Fruit fly (Drosophila melanogaster) whole organism, embryonic: ENCODE measurements around the gene CG31817.

ENCODE experiments used
- CG10543 ChIP-seq: fragments of 200-800 bp; sonication (Bioruptor generic); optimal IDR thresholded peaks from 3 replicates; lab custom pipeline; 2017; ENCODE audit warnings: missing biosample characterization, mild to moderate bottlenecking, missing genetic modification characterization, moderate library complexity
- CG11247 ChIP-seq: fragments of 200-800 bp; sonication (Bioruptor generic); IDR thresholded peaks from 2 replicates; pipeline ENCODE4 v1.3.6; 2022; ENCODE audit warnings: missing biosample characterization, missing genetic modification characterization
- CG11696 ChIP-seq: fragments of 200-800 bp; sonication (Bioruptor generic); IDR thresholded peaks from 2 replicates; pipeline ENCODE4 v1.3.6; 2022; ENCODE audit warnings: missing biosample characterization, missing genetic modification characterization
- CG12299 ChIP-seq: fragments of 200-800 bp; sonication (Bioruptor generic); optimal IDR thresholded peaks from 2 replicates; lab custom pipeline; 2018; ENCODE audit warnings: missing biosample characterization, mild to moderate bottlenecking, missing genetic modification characterization
- CG12744 ChIP-seq: fragments of 200-800 bp; sonication (Bioruptor generic); optimal IDR thresholded peaks from 2 replicates; lab custom pipeline; 2016; ENCODE audit warnings: missing biosample characterization, missing genetic modification characterization
- CG17361 ChIP-seq: fragments of 200-800 bp; sonication (Bioruptor generic); IDR thresholded peaks from 3 replicates; pipeline ENCODE4 v1.3.6; 2022; ENCODE audit warnings: missing biosample characterization, missing genetic modification characterization
- CG1792 ChIP-seq: fragments of 200-800 bp; sonication (Bioruptor generic); optimal IDR thresholded peaks from 2 replicates; lab custom pipeline; 2016; ENCODE audit warnings: missing biosample characterization, missing genetic modification characterization
- CG32772 ChIP-seq: fragments of 200-800 bp; sonication (Bioruptor generic); IDR thresholded peaks from 2 replicates; pipeline ENCODE4 v1.3.6; 2022; ENCODE audit warnings: missing biosample characterization, missing genetic modification characterization
- CG3281 ChIP-seq: fragments of 200-800 bp; sonication (Bioruptor generic); optimal IDR thresholded peaks from 3 replicates; lab custom pipeline; 2017; ENCODE audit warnings: missing biosample characterization, mild to moderate bottlenecking, missing genetic modification characterization
- CG33557 ChIP-seq: fragments of 200-800 bp; sonication (Bioruptor generic); optimal IDR thresholded peaks from 2 replicates; lab custom pipeline; 2019; ENCODE audit warnings: missing biosample characterization, mild to moderate bottlenecking, missing genetic modification characterization, moderate library complexity
- CG3995 ChIP-seq: fragments of 200-800 bp; sonication (Bioruptor generic); optimal IDR thresholded peaks from 3 replicates; lab custom pipeline; 2016; ENCODE audit warnings: missing biosample characterization, missing genetic modification characterization
- CG6683 ChIP-seq: fragments of 200-800 bp; sonication (Bioruptor generic); optimal IDR thresholded peaks from 2 replicates; lab custom pipeline; 2017; ENCODE audit warnings: missing biosample characterization, mild to moderate bottlenecking, missing genetic modification characterization, missing genetic modification reagents
- CG7987 ChIP-seq: fragments of 200-800 bp; sonication (Bioruptor generic); optimal IDR thresholded peaks from 2 replicates; lab custom pipeline; 2018; ENCODE audit warnings: missing biosample characterization, mild to moderate bottlenecking, missing genetic modification characterization, moderate library complexity
- CG8388 ChIP-seq: fragments of 200-800 bp; sonication (Bioruptor generic); optimal IDR thresholded peaks from 2 replicates; lab custom pipeline; 2019; ENCODE audit warnings: missing biosample characterization, mild to moderate bottlenecking, missing genetic modification characterization, moderate library complexity
- CG8944 ChIP-seq: fragments of 200-800 bp; sonication (Bioruptor generic); optimal IDR thresholded peaks from 3 replicates; lab custom pipeline; 2016; ENCODE audit warnings: missing biosample characterization, missing genetic modification characterization
- Camta ChIP-seq: fragments of 200-800 bp; sonication (Bioruptor generic); optimal IDR thresholded peaks from 2 replicates; lab custom pipeline; 2016; ENCODE audit warnings: missing biosample characterization, missing genetic modification characterization
- Dip2 ChIP-seq: fragments of 200-800 bp; sonication (Bioruptor generic); IDR thresholded peaks from 2 replicates; pipeline ENCODE4 v1.3.6; 2022; ENCODE audit warnings: missing biosample characterization, missing genetic modification characterization
- Ets65A ChIP-seq: fragments of 200-800 bp; sonication (Bioruptor generic); peaks from one replicate; lab custom pipeline; 2016; ENCODE audit warnings: missing biosample characterization, missing genetic modification characterization
- Fer2 ChIP-seq: fragments of 200-800 bp; sonication (Bioruptor generic); optimal IDR thresholded peaks from 2 replicates; lab custom pipeline; 2018; ENCODE audit warnings: missing biosample characterization, mild to moderate bottlenecking, missing genetic modification characterization, moderate library complexity
- Hr3 ChIP-seq: fragments of 200-800 bp; sonication (Bioruptor generic); optimal IDR thresholded peaks from 3 replicates; lab custom pipeline; 2016; ENCODE audit warnings: missing biosample characterization, missing genetic modification characterization
- MTF-1 ChIP-seq: fragments of 200-800 bp; sonication (Bioruptor generic); optimal IDR thresholded peaks from 2 replicates; lab custom pipeline; 2018; ENCODE audit warnings: missing biosample characterization, mild to moderate bottlenecking, missing genetic modification characterization, borderline replicate concordance
- Mes4 ChIP-seq: fragments of 200-800 bp; sonication (Bioruptor generic); optimal IDR thresholded peaks from 2 replicates; lab custom pipeline; 2016; ENCODE audit warnings: missing biosample characterization, missing genetic modification characterization
- Neu2 ChIP-seq: fragments of 200-800 bp; sonication (Bioruptor generic); optimal IDR thresholded peaks from 3 replicates; lab custom pipeline; 2016; ENCODE audit warnings: missing biosample characterization, missing genetic modification characterization, borderline replicate concordance
- PHDP ChIP-seq: fragments of 200-800 bp; sonication (Bioruptor generic); optimal IDR thresholded peaks from 3 replicates; lab custom pipeline; 2018; ENCODE audit warnings: missing biosample characterization, mild to moderate bottlenecking, missing genetic modification characterization, moderate library complexity
- Sox100B ChIP-seq: fragments of 200-800 bp; sonication (Bioruptor generic); optimal IDR thresholded peaks from 3 replicates; lab custom pipeline; 2018; ENCODE audit warnings: missing biosample characterization, mild to moderate bottlenecking, missing genetic modification characterization
- Stat92E ChIP-seq, 3 experiments: fragments of >200 bp in 2 of 3; fragments of 200-800 bp in 1 of 3; sonication (Bioruptor generic) in 1 of 3; optimal IDR thresholded peaks; 2 replicates each; lab custom pipeline; 2017 to 2019; ENCODE audit warnings: missing biosample characterization in 3 of 3, missing genetic modification characterization in 3 of 3, mild to moderate bottlenecking in 1 of 3, moderate library complexity in 1 of 3
- TFAM ChIP-seq: fragments of 200-800 bp; sonication (Bioruptor generic); optimal IDR thresholded peaks from 2 replicates; lab custom pipeline; 2017; ENCODE audit warnings: missing biosample characterization, missing genetic modification characterization, inconsistent platforms
- ara ChIP-seq: fragments of 200-800 bp; sonication (Bioruptor generic); IDR thresholded peaks from 2 replicates; pipeline ENCODE4 v1.3.6; 2022; ENCODE audit warnings: missing biosample characterization, missing genetic modification characterization
- bbx ChIP-seq: fragments of 200-800 bp; sonication (Bioruptor generic); IDR thresholded peaks from 2 replicates; pipeline ENCODE4 v1.3.6; 2022; ENCODE audit warnings: missing biosample characterization, missing genetic modification characterization; ENCODE audit not compliant: partially characterized antibody
- chinmo ChIP-seq: fragments of 200-800 bp; sonication (Bioruptor generic); IDR thresholded peaks from 4 replicates; pipeline ENCODE4 v1.3.6; 2022; ENCODE audit warnings: missing biosample characterization, missing genetic modification characterization; ENCODE audit not compliant: partially characterized antibody
- cwo ChIP-seq: fragments of 200-800 bp; sonication (Bioruptor generic); optimal IDR thresholded peaks from 3 replicates; lab custom pipeline; 2017; ENCODE audit warnings: missing biosample characterization, missing genetic modification characterization, mild to moderate bottlenecking, moderate library complexity, missing genetic modification reagents
- en ChIP-seq: fragments of 200-800 bp; sonication (Bioruptor generic); optimal IDR thresholded peaks from 2 replicates; lab custom pipeline; 2016; ENCODE audit warnings: missing biosample characterization, missing genetic modification characterization
- fd96Cb ChIP-seq: fragments of 200-800 bp; sonication (Bioruptor generic); optimal IDR thresholded peaks from 2 replicates; lab custom pipeline; 2018; ENCODE audit warnings: missing biosample characterization, mild to moderate bottlenecking, missing genetic modification characterization, moderate library complexity
- gcm2 ChIP-seq: fragments of 200-800 bp; sonication (Bioruptor generic); optimal IDR thresholded peaks from 2 replicates; lab custom pipeline; 2016; ENCODE audit warnings: missing biosample characterization, missing genetic modification characterization
- gsb-n ChIP-seq: fragments of 200-800 bp; sonication (Bioruptor generic); optimal IDR thresholded peaks from 3 replicates; lab custom pipeline; 2018; ENCODE audit warnings: missing biosample characterization, mild to moderate bottlenecking, missing genetic modification characterization
- kay ChIP-seq: fragments of 200-800 bp; sonication (Bioruptor generic); optimal IDR thresholded peaks from 2 replicates; lab custom pipeline; 2016; ENCODE audit warnings: missing biosample characterization, missing genetic modification characterization
- lilli ChIP-seq: fragments of 200-800 bp; sonication (Bioruptor generic); optimal IDR thresholded peaks from 3 replicates; lab custom pipeline; 2016; ENCODE audit warnings: missing biosample characterization, missing genetic modification characterization
- lov ChIP-seq, 2 experiments: fragments of 200-800 bp in 1 of 2; fragments of >200 bp in 1 of 2; sonication (Bioruptor generic) in 1 of 2; IDR thresholded peaks in 1 of 2; optimal IDR thresholded peaks in 1 of 2; 2 replicates in 1 of 2; 3 replicates in 1 of 2; pipeline versions ENCODE4 v1.3.6 to Lab custom; 2017 to 2022; ENCODE audit warnings: missing biosample characterization in 1 of 2, missing genetic modification characterization in 1 of 2
- mirr ChIP-seq: fragments of 200-800 bp; sonication (Bioruptor generic); optimal IDR thresholded peaks from 3 replicates; lab custom pipeline; 2018; ENCODE audit warnings: missing biosample characterization, mild to moderate bottlenecking, missing genetic modification characterization
- odd ChIP-seq: fragments of 200-800 bp; sonication (Bioruptor generic); optimal IDR thresholded peaks from 2 replicates; lab custom pipeline; 2017; ENCODE audit warnings: missing biosample characterization, mild to moderate bottlenecking, missing genetic modification characterization
- phol ChIP-seq: fragments of 200-800 bp; sonication (Bioruptor generic); optimal IDR thresholded peaks from 3 replicates; lab custom pipeline; 2018; ENCODE audit warnings: missing biosample characterization, mild to moderate bottlenecking, missing genetic modification characterization, moderate library complexity
- prd ChIP-seq, 3 experiments: fragments of >200 bp in 2 of 3; fragments of 200-800 bp in 1 of 3; sonication (Bioruptor generic) in 1 of 3; optimal IDR thresholded peaks in 2 of 3; IDR thresholded peaks in 1 of 3; 2 replicates in 2 of 3; 3 replicates in 1 of 3; pipeline versions ENCODE4 v1.3.6 to Lab custom; 2017 to 2022; ENCODE audit warnings: missing biosample characterization in 1 of 3, missing genetic modification characterization in 1 of 3
- slp2 ChIP-seq: fragments of 200-800 bp; sonication (Bioruptor generic); optimal IDR thresholded peaks from 2 replicates; lab custom pipeline; 2016; ENCODE audit warnings: missing biosample characterization, missing genetic modification characterization
- stc ChIP-seq: fragments of 200-800 bp; sonication (Bioruptor generic); IDR thresholded peaks from 2 replicates; pipeline ENCODE4 v1.3.6; 2022; ENCODE audit warnings: missing biosample characterization, missing genetic modification characterization
- sug ChIP-seq: fragments of 200-800 bp; optimal IDR thresholded peaks from 2 replicates; lab custom pipeline; 2019; ENCODE audit warnings: missing biosample characterization, mild to moderate bottlenecking, missing genetic modification characterization, moderate library complexity
- tap ChIP-seq: fragments of 200-800 bp; optimal IDR thresholded peaks from 3 replicates; lab custom pipeline; 2019; ENCODE audit warnings: missing biosample characterization, mild to moderate bottlenecking, missing genetic modification characterization, moderate library complexity
- trh ChIP-seq: fragments of 200-800 bp; sonication (Bioruptor generic); optimal IDR thresholded peaks from 2 replicates; lab custom pipeline; 2016; ENCODE audit warnings: missing biosample characterization, missing genetic modification characterization
- ttk ChIP-seq: fragments of 200-800 bp; sonication (Bioruptor generic); IDR thresholded peaks from 2 replicates; pipeline ENCODE4 v2.1.2; 2022; ENCODE audit warnings: missing biosample characterization, missing genetic modification characterization

Gene CG31817

DNA sequence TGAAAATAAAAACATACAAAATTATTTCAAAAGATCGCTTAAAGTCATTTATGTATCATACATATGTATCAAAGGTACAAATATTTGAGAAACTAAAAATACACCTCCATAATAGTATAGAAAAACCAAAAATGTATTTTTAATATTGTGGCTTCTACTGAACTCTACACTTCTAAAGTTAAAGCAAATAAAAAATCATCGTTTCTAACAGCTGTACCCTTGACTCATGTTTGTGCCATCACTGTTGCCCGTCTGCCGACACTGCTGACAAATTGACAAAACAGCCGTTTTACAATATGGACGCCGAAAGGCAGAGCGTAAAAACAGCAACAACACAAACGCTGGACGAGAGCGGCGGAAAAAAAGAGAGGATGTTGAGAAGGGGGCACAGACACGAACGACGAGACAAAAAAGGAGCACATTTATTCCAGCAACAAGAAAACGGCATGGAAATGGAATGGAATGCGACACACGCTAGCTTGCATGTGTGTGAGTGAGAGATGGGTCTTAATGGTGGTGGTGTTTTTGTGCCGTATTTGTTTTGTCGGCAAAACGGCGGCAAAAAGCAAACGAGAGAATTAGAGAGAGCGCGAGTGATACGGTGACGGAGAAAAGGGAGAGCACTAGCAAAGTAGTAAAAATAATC, 51.2 kb downstream of the CG31817 start (continued):
- TF ChIP-seq tap (tag; lab: Kevin White, UChicago) (peak; percentile 73), CG7987 (GFP tag; lab: Kevin White, UChicago) (peak; percentile 69), lov (optimal IDR thresholded peaks at IDR 0.05; lab: Kevin White, UChicago) (no peak), lov (GFP tag; IDR thresholded peaks at IDR 0.05; lab: Robert Waterston, UW) (no peak), bbx (no peak), lilli (peak; percentile 86), CG12299 (peak; percentile 68), CG33557 (peak; percentile 39), CG11696 (no peak), CG11247 (GFP tag; lab: Robert Waterston, UW) (no peak), Sox100B (GFP tag; lab: Kevin White, UChicago) (peak; percentile 86), MTF-1 (GFP tag; lab: Kevin White, UChicago) (peak; percentile 13), prd (optimal IDR thresholded peaks at IDR 0.05; lab: Kevin White, UChicago) (no peak), prd (GFP tag; IDR thresholded peaks at IDR 0.05; lab: Robert Waterston, UW) (no peak), CG12744 (peak; percentile 89), cwo (GFP tag; lab: Kevin White, UChicago) (peak; percentile 86), gsb-n (peak; percentile 61), trh (GFP tag; lab: Kevin White, UChicago) (peak; percentile 55), CG32772 (GFP tag; lab: Robert Waterston, UW) (no peak), CG6683 (peak; percentile 67), Neu2 (GFP tag; lab: Kevin White, UChicago) (no peak), Dip2 (GFP tag; lab: Robert Waterston, UW) (no peak), gcm2 (GFP tag; lab: Kevin White, UChicago) (peak; percentile 63), CG10543 (GFP tag; lab: Kevin White, UChicago) (peak; percentile 71), TFAM (GFP tag; lab: Kevin White, UChicago) (peak; percentile 71), Ets65A (GFP tag; lab: Kevin White, UChicago) (peak; percentile 92), CG17361 (GFP tag; lab: Robert Waterston, UW) (no peak), sug (tag; lab: Kevin White, UChicago) (peak; percentile 50), CG8388 (GFP tag; lab: Kevin White, UChicago) (peak; percentile 81), Camta (GFP tag; lab: Kevin White, UChicago) (peak; percentile 79), CG3281 (GFP tag; lab: Kevin White, UChicago) (peak; percentile 92), ttk (GFP tag; lab: Robert Waterston, UW) (no peak), slp2 (GFP tag; lab: Kevin White, UChicago) (peak; percentile 52), phol (tag; lab: Kevin White, UChicago) (peak; percentile 93), Mes4 (peak; percentile 72), ara (GFP tag; lab: Robert Waterston, UW) (no peak), kay (no peak), mirr (peak; percentile 75), stc (no peak), odd (peak; percentile 74), CG3995 (GFP tag; lab: Kevin White, UChicago) (peak; percentile 62), fd96Cb (peak; percentile 83), PHDP (peak; percentile 88), CG8944 (GFP tag; lab: Kevin White, UChicago) (peak; percentile 53), Fer2 (tag; lab: Kevin White, UChicago) (peak; percentile 64), chinmo (GFP tag; lab: Robert Waterston, UW) (no peak), Stat92E (GFP tag; optimal IDR thresholded peaks at IDR 0.05; lab: Kevin White, UChicago) (no peak), CG1792 (GFP tag; lab: Kevin White, UChicago) (peak; percentile 74), en (GFP tag; lab: Kevin White, UChicago) (peak; percentile 62), Hr3 (GFP tag; lab: Kevin White, UChicago) (peak; percentile 79)
